Fruit fly (Drosophila melanogaster): Measurements from ENCODE around the gene tw.

tw gene

DNA sequence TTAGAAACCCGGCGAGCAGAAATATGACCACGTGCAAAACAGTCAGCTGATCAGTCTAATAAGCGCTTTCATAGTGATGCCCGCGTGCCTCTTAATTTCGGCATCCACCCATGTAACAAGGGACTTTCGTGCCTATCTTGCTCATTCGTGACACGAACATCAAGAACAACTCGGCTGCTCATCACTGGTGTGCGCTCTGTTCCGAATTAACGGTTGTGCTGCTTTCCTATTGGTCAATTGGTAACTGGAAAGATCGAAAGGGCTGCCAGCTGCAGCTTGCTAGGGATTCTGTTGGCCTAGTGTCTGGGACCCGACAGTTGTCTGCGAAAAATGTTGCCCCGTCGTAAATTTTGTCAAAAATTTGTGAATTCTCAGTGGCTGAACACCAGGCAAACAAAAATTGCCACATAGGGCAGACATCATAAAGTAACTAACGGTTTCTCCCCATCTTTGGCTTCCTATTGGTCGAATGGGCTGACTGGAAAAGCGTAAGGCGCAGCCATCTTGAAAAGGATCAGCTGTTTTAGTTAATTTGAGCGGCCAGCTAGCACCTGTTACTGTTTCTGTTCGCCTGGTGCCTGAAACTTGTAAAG lies 11.9 kb downstream of the tw start (continued):
- peak; percentile 36 for TF ChIP-seq Eip75B (GFP tag; optimal IDR thresholded peaks at IDR 0.05)

DNA sequence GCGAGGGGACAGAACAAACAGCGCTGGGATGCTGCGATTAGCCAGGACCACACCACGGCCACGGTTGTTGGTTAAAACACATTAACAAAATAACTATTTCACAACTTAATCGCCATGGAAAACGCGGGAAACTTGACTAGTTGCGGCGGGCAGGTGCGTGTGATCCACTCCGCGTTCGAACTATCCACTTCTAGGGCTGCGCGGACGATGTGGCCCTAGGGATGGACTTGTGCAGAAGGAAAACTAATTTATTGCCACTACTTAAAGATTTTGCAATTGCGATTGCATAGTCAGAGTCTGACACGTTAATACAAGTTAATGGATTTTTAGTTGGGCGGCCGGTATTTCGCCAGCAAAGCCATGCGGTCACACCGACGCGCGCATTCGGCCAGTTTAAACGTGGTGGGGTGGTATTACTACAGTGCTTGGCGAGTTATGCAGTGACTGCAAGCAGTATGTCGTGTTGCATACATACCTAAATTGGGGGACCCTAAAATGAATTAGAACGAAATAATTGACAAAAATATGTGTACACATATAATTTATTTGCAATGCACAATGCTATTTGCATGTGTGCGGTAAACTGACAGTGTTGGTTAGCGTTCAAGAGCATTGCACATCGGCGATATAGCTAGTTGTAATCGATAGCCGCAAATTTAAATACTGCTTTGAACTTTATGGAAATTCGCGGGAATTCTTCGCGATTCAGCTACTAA lies 16.8 kb downstream of the tw start, which contains the start of gene Rbf:
TSS of gene Rbf (minus strand) at position 323 of the 716 bp plus-strand sequence.
- TF ChIP-seq esn (GFP tag; optimal IDR thresholded peaks at IDR 0.05) (no peak), CG16779 (tag; optimal IDR thresholded peaks at IDR 0.05) (no peak), Hr38 (GFP tag; optimal IDR thresholded peaks at IDR 0.05) (no peak), Hr4 (GFP tag; optimal IDR thresholded peaks at IDR 0.05) (no peak), CG6163 (GFP tag; IDR thresholded peaks at IDR 0.05) (no peak), CG6792 (GFP tag; optimal IDR thresholded peaks at IDR 0.05) (no peak), lz (GFP tag; optimal IDR thresholded peaks at IDR 0.05) (no peak), Gug (GFP tag; IDR thresholded peaks at IDR 0.05) (no peak), dsx (GFP tag; optimal IDR thresholded peaks at IDR 0.05; ENCODE audit: poor library complexity, severe bottlenecking) (no peak), CG6808 (GFP tag; optimal IDR thresholded peaks at IDR 0.05) (peak; percentile 6), salr (GFP tag; optimal IDR thresholded peaks at IDR 0.05) (no peak), ss (GFP tag; optimal IDR thresholded peaks at IDR 0.05) (no peak), CG8632 (GFP tag; optimal IDR thresholded peaks at IDR 0.05) (no peak), Sox102F (GFP tag; optimal IDR thresholded peaks at IDR 0.05) (no peak), CG11762 (GFP tag; optimal IDR thresholded peaks at IDR 0.05; ENCODE audit: insufficient read depth) (no peak), CG6854 (GFP tag; optimal IDR thresholded peaks at IDR 0.05) (no peak), achi (GFP tag; optimal IDR thresholded peaks at IDR 0.05) (no peak), CG11902 (GFP tag; optimal IDR thresholded peaks at IDR 0.05) (no peak), fd59A (GFP tag; optimal IDR thresholded peaks at IDR 0.05) (no peak), dac (GFP tag; optimal IDR thresholded peaks at IDR 0.05) (no peak), CG7368 (GFP tag; optimal IDR thresholded peaks at IDR 0.05) (no peak), cyc (GFP tag; optimal IDR thresholded peaks at IDR 0.05) (peak; percentile 6), CG32006 (GFP tag; optimal IDR thresholded peaks at IDR 0.05) (no peak), fd85E (GFP tag; optimal IDR thresholded peaks at IDR 0.05) (no peak), CG6276 (GFP tag; optimal IDR thresholded peaks at IDR 0.05) (no peak), CG34406 (GFP tag; optimal IDR thresholded peaks at IDR 0.05) (no peak), Eip93F (GFP tag; optimal IDR thresholded peaks at IDR 0.05) (no peak), eg (GFP tag; IDR thresholded peaks at IDR 0.05) (no peak), CG1621 (tag; optimal IDR thresholded peaks at IDR 0.05) (no peak), CG11294 (GFP tag; IDR thresholded peaks at IDR 0.05) (no peak), Ets21C (GFP tag; optimal IDR thresholded peaks at IDR 0.05) (no peak), net (GFP tag; optimal IDR thresholded peaks at IDR 0.05) (no peak), CG4318 (GFP tag; optimal IDR thresholded peaks at IDR 0.05) (no peak), fkh (GFP tag; optimal IDR thresholded peaks at IDR 0.05) (no peak), acj6 (GFP tag; optimal IDR thresholded peaks at IDR 0.05) (no peak), topi (GFP tag; optimal IDR thresholded peaks at IDR 0.05) (peak; percentile 18), Hr39 (GFP tag; optimal IDR thresholded peaks at IDR 0.05) (no peak), spab (GFP tag; optimal IDR thresholded peaks at IDR 0.05) (no peak), CG10669 (GFP tag; optimal IDR thresholded peaks at IDR 0.05) (no peak), Smox (GFP tag; optimal IDR thresholded peaks at IDR 0.05) (no peak), CG9139 (GFP tag; optimal IDR thresholded peaks at IDR 0.05) (no peak), Ets96B (tag; optimal IDR thresholded peaks at IDR 0.05) (no peak), Lpt (GFP tag; optimal IDR thresholded peaks at IDR 0.05) (no peak), pdm3 (GFP tag; optimal IDR thresholded peaks at IDR 0.05) (no peak), OdsH (GFP tag; optimal IDR thresholded peaks at IDR 0.05) (no peak), vri (GFP tag; optimal IDR thresholded peaks at IDR 0.05) (no peak), CG10631 (GFP tag; optimal IDR thresholded peaks at IDR 0.05) (peak; percentile 1), CG31627 (GFP tag; optimal IDR thresholded peaks at IDR 0.05) (peak; percentile 12)
